Worm (Caenorhabditis elegans) whole organism, L1 larva: ENCODE results near the gene F15H10.5.

Experiments
- egl-27 ChIP-seq, 2 experiments: fragments of 150-350 bp in 1 of 2; sonication (generic microtip); optimal IDR thresholded peaks; 3 replicates each; lab custom pipeline; 2017 to 2018; ENCODE audit warnings: missing biosample characterization in 2 of 2, missing genetic modification characterization in 2 of 2, missing genetic modification reagents in 2 of 2
- elt-3 ChIP-seq, 6 experiments: fragments of 150-350 bp in 1 of 6; sonication (generic microtip); optimal IDR thresholded peaks; 2 replicates each; lab custom pipeline; 2017 to 2018; ENCODE audit warnings: missing biosample characterization in 6 of 6, missing genetic modification characterization in 6 of 6, inconsistent platforms in 1 of 6
- fos-1 ChIP-seq: fragments of 150-350 bp; optimal IDR thresholded peaks from 2 replicates; lab custom pipeline; 2014; ENCODE audit warnings: missing biosample characterization, missing genetic modification characterization
- lin-39 ChIP-seq: fragments of 150-350 bp; optimal IDR thresholded peaks from 2 replicates; lab custom pipeline; 2014; ENCODE audit warnings: missing biosample characterization, missing genetic modification reagents, missing genetic modification characterization
- nhr-11 ChIP-seq: fragments of 150-350 bp; optimal IDR thresholded peaks from 2 replicates; lab custom pipeline; 2014; ENCODE audit warnings: missing biosample characterization, missing genetic modification characterization
- pag-3 ChIP-seq: sonication (generic microtip); optimal IDR thresholded peaks from 2 replicates; lab custom pipeline; 2017; ENCODE audit warnings: missing genetic modification characterization, mild to moderate bottlenecking, missing compliant biosample characterization, antibody characterized with exemption, borderline replicate concordance; ENCODE audit not compliant: insufficient read depth
- rnt-1 ChIP-seq: sonication (generic microtip); optimal IDR thresholded peaks from 2 replicates; lab custom pipeline; 2016; ENCODE audit warnings: mild to moderate bottlenecking, missing genetic modification characterization, moderate library complexity, missing compliant biosample characterization
- skn-1 ChIP-seq: fragments of 150-350 bp; optimal IDR thresholded peaks from 2 replicates; lab custom pipeline; 2014; ENCODE audit warnings: missing biosample characterization, missing genetic modification characterization
- snpc-4 ChIP-seq: fragments of 150-350 bp; optimal IDR thresholded peaks from 2 replicates; lab custom pipeline; 2014; ENCODE audit warnings: missing biosample characterization, missing genetic modification characterization

- no peak for TF ChIP-seq pag-3 (tag; lab: Kevin White, UChicago)
- no peak for TF ChIP-seq elt-3 (tag; optimal IDR thresholded peaks at IDR 0.05; lab: Kevin White, UChicago)
- no peak for TF ChIP-seq rnt-1 (tag; lab: Kevin White, UChicago)
- TF ChIP-seq nhr-11 (tag; lab: Kevin White, UChicago), result no peak
- TF ChIP-seq lin-39, result no peak
- no peak for TF ChIP-seq egl-27 (tag; optimal IDR thresholded peaks at IDR 0.05; lab: Kevin White, UChicago)
- TF ChIP-seq fos-1, result no peak
- TF ChIP-seq skn-1 (tag; lab: Kevin White, UChicago), result no peak
- TF ChIP-seq snpc-4, result no peak
Measured at ce11 chrV:10435198-10435597, 16.3 kb upstream of the F15H10.5 start.
